Worm (Caenorhabditis elegans) whole organism, young adult: ENCODE results near the gene fbxb-79.

Source experiments
- B0019.2 ChIP-seq: fragments of 200-800 bp; sonication (Bioruptor generic); conservative IDR thresholded peaks from 2 replicates; pipeline ENCODE4 v1.3.6; 2022; ENCODE audit warnings: missing genetic modification reagents, missing genetic modification characterization, missing compliant biosample characterization
- B0261.1 ChIP-seq: sonication (generic microtip); optimal IDR thresholded peaks from 2 replicates; lab custom pipeline; 2016; ENCODE audit warnings: mild to moderate bottlenecking, missing genetic modification characterization, moderate library complexity, missing compliant biosample characterization
- B0336.3 ChIP-seq: fragments of 200-800 bp; sonication (Bioruptor generic); IDR thresholded peaks from 2 replicates; pipeline ENCODE4 v1.3.6; 2022; ENCODE audit warnings: missing genetic modification characterization, missing compliant biosample characterization
- D2030.7 ChIP-seq: fragments of 200-800 bp; sonication (Bioruptor generic); IDR thresholded peaks from 2 replicates; pipeline ENCODE4 v1.3.6; 2022; ENCODE audit warnings: missing genetic modification reagents, missing genetic modification characterization, missing compliant biosample characterization
- F33H1.4 ChIP-seq: fragments of 200-800 bp; sonication (Bioruptor generic); IDR thresholded peaks from 2 replicates; pipeline ENCODE4 v1.3.6; 2022; ENCODE audit warnings: missing genetic modification reagents, missing genetic modification characterization, missing compliant biosample characterization
- F37B4.10 ChIP-seq: fragments of 200-800 bp; sonication (Bioruptor generic); IDR thresholded peaks from 2 replicates; pipeline ENCODE4 v1.3.6; 2022; ENCODE audit warnings: missing genetic modification characterization, missing compliant biosample characterization
- K12H6.12 ChIP-seq: fragments of 200-800 bp; sonication (Bioruptor generic); optimal IDR thresholded peaks from 2 replicates; lab custom pipeline; 2018; ENCODE audit warnings: mild to moderate bottlenecking, missing genetic modification characterization, missing compliant biosample characterization
- T07F8.4 ChIP-seq: sonication (generic microtip); optimal IDR thresholded peaks from 2 replicates; lab custom pipeline; 2016; ENCODE audit warnings: mild to moderate bottlenecking, missing genetic modification characterization, moderate library complexity, missing compliant biosample characterization
- Y53G8AR.9 ChIP-seq: fragments of 200-800 bp; sonication (Bioruptor generic); conservative IDR thresholded peaks from 2 replicates; pipeline ENCODE4 v1.3.6; 2022; ENCODE audit warnings: missing genetic modification reagents, missing genetic modification characterization, missing compliant biosample characterization
- Y56A3A.18 ChIP-seq: fragments of 200-800 bp; sonication (Bioruptor generic); IDR thresholded peaks from 2 replicates; pipeline ENCODE4 v1.3.6; 2022; ENCODE audit warnings: missing genetic modification reagents, missing genetic modification characterization, missing compliant biosample characterization
- Y67H2A.10 ChIP-seq: fragments of 200-800 bp; sonication (Bioruptor generic); conservative IDR thresholded peaks from 2 replicates; pipeline ENCODE4 v1.3.6; 2022; ENCODE audit warnings: missing genetic modification reagents, missing genetic modification characterization, missing compliant biosample characterization
- Y79H2A.3 ChIP-seq: fragments of 200-800 bp; sonication (Bioruptor generic); conservative IDR thresholded peaks from 2 replicates; pipeline ENCODE4 v1.3.6; 2022; ENCODE audit warnings: missing genetic modification reagents, missing genetic modification characterization, missing compliant biosample characterization
- akir-1 ChIP-seq: fragments of 200-800 bp; sonication (Bioruptor generic); optimal IDR thresholded peaks from 2 replicates; lab custom pipeline; 2018; ENCODE audit warnings: mild to moderate bottlenecking, missing genetic modification characterization, moderate library complexity, missing compliant biosample characterization
- ama-1 ChIP-seq, 3 experiments: fragments of 150-350 bp in 1 of 3; sonication (generic microtip) in 2 of 3; optimal IDR thresholded peaks; 2 replicates each; lab custom pipeline; 2014 to 2018; ENCODE audit warnings: missing biosample characterization in 2 of 3, missing genetic modification characterization in 2 of 3, missing genetic modification reagents in 2 of 3
- athp-1 ChIP-seq: sonication (generic microtip); optimal IDR thresholded peaks from 2 replicates; lab custom pipeline; 2017; ENCODE audit warnings: mild to moderate bottlenecking, missing genetic modification characterization, missing compliant biosample characterization
- cebp-1 ChIP-seq, 2 experiments: fragments of 200-800 bp in 1 of 2; sonication (Bioruptor generic) in 1 of 2; sonication (generic microtip) in 1 of 2; IDR thresholded peaks in 1 of 2; optimal IDR thresholded peaks in 1 of 2; 2 replicates each; pipeline versions ENCODE4 v1.3.6 to Lab custom; 2017 to 2022; ENCODE audit warnings: missing compliant biosample characterization in 2 of 2, missing genetic modification characterization in 2 of 2, mild to moderate bottlenecking in 1 of 2, missing genetic modification reagents in 1 of 2, moderate library complexity in 1 of 2
- ceh-40 ChIP-seq: fragments of 200-800 bp; sonication (Bioruptor generic); IDR thresholded peaks from 2 replicates; pipeline ENCODE4 v1.3.6; 2022; ENCODE audit warnings: missing genetic modification characterization, missing compliant biosample characterization
- die-1 ChIP-seq: sonication (generic microtip); optimal IDR thresholded peaks from 2 replicates; lab custom pipeline; 2016; ENCODE audit warnings: missing genotype, mild to moderate bottlenecking, missing genetic modification characterization, missing compliant biosample characterization
- dox-1 ChIP-seq: fragments of 200-800 bp; sonication (Bioruptor generic); IDR thresholded peaks from 2 replicates; pipeline ENCODE4 v1.3.6; 2022; ENCODE audit warnings: missing genetic modification reagents, missing genetic modification characterization, missing compliant biosample characterization
- egl-44 ChIP-seq: fragments of 200-800 bp; sonication (Bioruptor generic); IDR thresholded peaks from 2 replicates; pipeline ENCODE4 v1.3.6; 2022; ENCODE audit warnings: missing genetic modification reagents, missing genetic modification characterization, missing compliant biosample characterization
- ekl-4 ChIP-seq: fragments of 200-800 bp; sonication (Bioruptor generic); IDR thresholded peaks from 2 replicates; pipeline ENCODE4 v1.3.6; 2022; ENCODE audit warnings: missing genetic modification reagents, missing genetic modification characterization, missing compliant biosample characterization
- gei-17 ChIP-seq: fragments of 200-800 bp; sonication (Bioruptor generic); optimal IDR thresholded peaks from 2 replicates; lab custom pipeline; 2018; ENCODE audit warnings: mild to moderate bottlenecking, missing genetic modification characterization, missing compliant biosample characterization
- him-1 ChIP-seq: sonication (generic microtip); optimal IDR thresholded peaks from 2 replicates; lab custom pipeline; 2016; ENCODE audit warnings: missing genotype, missing genetic modification reagents, missing genetic modification characterization, missing compliant biosample characterization
- hlh-26 ChIP-seq: fragments of 200-800 bp; sonication (Bioruptor generic); conservative IDR thresholded peaks from 2 replicates; pipeline ENCODE4 v1.3.6; 2022; ENCODE audit warnings: missing genetic modification reagents, missing genetic modification characterization, missing compliant biosample characterization
- hmg-1.2 ChIP-seq: fragments of 200-800 bp; sonication (Bioruptor generic); IDR thresholded peaks from 2 replicates; pipeline ENCODE4 v1.3.6; 2022; ENCODE audit warnings: missing genetic modification reagents, missing genetic modification characterization, missing compliant biosample characterization
- hsf-1 ChIP-seq: fragments of 200-800 bp; sonication (Bioruptor generic); IDR thresholded peaks from 2 replicates; pipeline ENCODE4 v1.3.6; 2022; ENCODE audit warnings: missing genetic modification reagents, missing genetic modification characterization, missing compliant biosample characterization
- lin-54 ChIP-seq: fragments of 200-800 bp; sonication (Bioruptor generic); optimal IDR thresholded peaks from 2 replicates; lab custom pipeline; 2018; ENCODE audit warnings: mild to moderate bottlenecking, missing genetic modification characterization, missing compliant biosample characterization
- lsl-1 ChIP-seq: fragments of 200-800 bp; sonication (Bioruptor generic); optimal IDR thresholded peaks from 2 replicates; lab custom pipeline; 2018; ENCODE audit warnings: mild to moderate bottlenecking, missing genetic modification characterization, moderate library complexity, missing compliant biosample characterization
- madf-10 ChIP-seq: sonication (generic microtip); optimal IDR thresholded peaks from 2 replicates; lab custom pipeline; 2016; ENCODE audit warnings: mild to moderate bottlenecking, missing genetic modification characterization, missing compliant biosample characterization
- mel-28 ChIP-seq: sonication (generic microtip); optimal IDR thresholded peaks from 2 replicates; lab custom pipeline; 2016; ENCODE audit warnings: borderline replicate concordance, mild to moderate bottlenecking, missing genetic modification characterization, missing compliant biosample characterization
- mxl-1 ChIP-seq: sonication (generic microtip); optimal IDR thresholded peaks from 2 replicates; lab custom pipeline; 2016; ENCODE audit warnings: missing genetic modification characterization, missing compliant biosample characterization
- nhr-179 ChIP-seq: sonication (generic microtip); optimal IDR thresholded peaks from 2 replicates; lab custom pipeline; 2016; ENCODE audit warnings: mild to moderate bottlenecking, missing genetic modification characterization, missing compliant biosample characterization
- pbrm-1 ChIP-seq: fragments of 200-800 bp; sonication (Bioruptor generic); IDR thresholded peaks from 2 replicates; pipeline ENCODE4 v1.3.6; 2022; ENCODE audit warnings: missing genetic modification reagents, missing genetic modification characterization, missing compliant biosample characterization
- repo-1 ChIP-seq: sonication (generic microtip); optimal IDR thresholded peaks from 2 replicates; lab custom pipeline; 2017; ENCODE audit warnings: mild to moderate bottlenecking, missing genetic modification characterization, missing compliant biosample characterization
- rpc-1 ChIP-seq, 2 experiments: fragments of 150-350 bp in 1 of 2; sonication (generic microtip) in 1 of 2; optimal IDR thresholded peaks; 2 replicates each; lab custom pipeline; 2014 to 2018; ENCODE audit warnings: missing biosample characterization in 1 of 2, missing genetic modification characterization in 1 of 2, missing genetic modification reagents in 1 of 2, missing genotype in 1 of 2
- sdz-38 ChIP-seq: sonication (generic microtip); optimal IDR thresholded peaks from 2 replicates; lab custom pipeline; 2016; ENCODE audit warnings: missing genotype, missing genetic modification characterization, missing compliant biosample characterization
- sea-2 ChIP-seq: fragments of 200-800 bp; sonication (Bioruptor generic); IDR thresholded peaks from 2 replicates; pipeline ENCODE4 v1.3.6; 2022; ENCODE audit warnings: missing genetic modification characterization, missing compliant biosample characterization
- tbx-9 ChIP-seq: sonication (generic microtip); optimal IDR thresholded peaks from 2 replicates; lab custom pipeline; 2016; ENCODE audit warnings: borderline replicate concordance, missing genetic modification characterization, inconsistent platforms, missing compliant biosample characterization
- unc-130 ChIP-seq: sonication (generic microtip); optimal IDR thresholded peaks from 2 replicates; lab custom pipeline; 2016; ENCODE audit warnings: missing genetic modification reagents, missing genetic modification characterization, missing compliant biosample characterization
- unc-62 ChIP-seq: fragments of 150-350 bp; optimal IDR thresholded peaks from 2 replicates; lab custom pipeline; 2014; ENCODE audit warnings: missing biosample characterization, missing genetic modification reagents, missing genetic modification characterization
- xnd-1 ChIP-seq: sonication (generic microtip); optimal IDR thresholded peaks from 2 replicates; lab custom pipeline; 2016; ENCODE audit warnings: missing genotype, missing genetic modification reagents, missing genetic modification characterization, missing compliant biosample characterization
- ztf-22 ChIP-seq: fragments of 200-800 bp; sonication (Bioruptor generic); optimal IDR thresholded peaks from 2 replicates; lab custom pipeline; 2018; ENCODE audit warnings: mild to moderate bottlenecking, missing genetic modification characterization, moderate library complexity, missing compliant biosample characterization
- ztf-25 ChIP-seq: fragments of 200-800 bp; sonication (Bioruptor generic); IDR thresholded peaks from 2 replicates; pipeline ENCODE4 v1.3.6; 2022; ENCODE audit warnings: missing genetic modification reagents, missing genetic modification characterization, missing compliant biosample characterization
- ztf-26 ChIP-seq: sonication (generic microtip); optimal IDR thresholded peaks from 2 replicates; lab custom pipeline; 2017; ENCODE audit warnings: missing genetic modification characterization, missing compliant biosample characterization

Gene fbxb-79

DNA sequence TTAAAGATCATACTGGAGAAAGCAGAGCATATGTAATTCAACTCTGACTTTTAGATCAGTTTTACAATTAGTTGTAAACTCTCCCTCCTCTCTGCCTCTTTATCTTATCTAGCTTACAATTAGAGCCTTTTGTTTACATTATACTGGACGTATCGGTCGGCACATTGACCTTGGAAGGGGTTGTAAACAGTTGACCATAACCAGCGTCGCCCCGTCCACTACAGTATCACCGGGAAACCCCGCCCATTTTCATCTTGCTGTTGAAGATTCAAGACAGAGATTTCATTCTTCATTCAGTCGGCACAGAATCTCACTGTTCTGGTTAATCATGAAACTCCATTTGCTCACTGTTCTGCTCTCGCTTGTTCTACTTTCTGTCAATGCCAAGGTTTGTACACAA lies 2.6 kb downstream of the fbxb-79 start, which contains the start of gene sdz-27:
Gene sdz-27, plus strand, starts transcription at position 301 of the 400 bp plus-strand sequence.
- TF ChIP-seq T07F8.4 (tag; lab: Kevin White, UChicago) (no peak), xnd-1 (tag; lab: Kevin White, UChicago) (no peak), sdz-38 (no peak), F33H1.4 (GFP tag; lab: Robert Waterston, UW) (no peak), hlh-26 (GFP tag; lab: Robert Waterston, UW) (no peak), ztf-22 (GFP tag; lab: Kevin White, UChicago) (no peak), mxl-1 (no peak), unc-62 (GFP tag; lab: Kevin White, UChicago) (no peak), dox-1 (GFP tag; lab: Robert Waterston, UW) (no peak), athp-1 (tag; lab: Kevin White, UChicago) (no peak), ama-1 (optimal IDR thresholded peaks at IDR 0.05; lab: Kevin White, UChicago) (no peak), ama-1 (GFP tag; optimal IDR thresholded peaks at IDR 0.05; lab: Kevin White, UChicago) (no peak), lin-54 (GFP tag; lab: Kevin White, UChicago) (no peak), madf-10 (tag; lab: Kevin White, UChicago) (no peak), ztf-26 (no peak), rpc-1 (optimal IDR thresholded peaks at IDR 0.05; lab: Kevin White, UChicago) (no peak), rpc-1 (tag; optimal IDR thresholded peaks at IDR 0.05; lab: Kevin White, UChicago) (no peak), Y79H2A.3 (no peak), unc-130 (GFP tag; lab: Kevin White, UChicago) (no peak), pbrm-1 (GFP tag; lab: Robert Waterston, UW) (no peak)
- TF ChIP-seq, all 124 proteins: peak for 0

DNA sequence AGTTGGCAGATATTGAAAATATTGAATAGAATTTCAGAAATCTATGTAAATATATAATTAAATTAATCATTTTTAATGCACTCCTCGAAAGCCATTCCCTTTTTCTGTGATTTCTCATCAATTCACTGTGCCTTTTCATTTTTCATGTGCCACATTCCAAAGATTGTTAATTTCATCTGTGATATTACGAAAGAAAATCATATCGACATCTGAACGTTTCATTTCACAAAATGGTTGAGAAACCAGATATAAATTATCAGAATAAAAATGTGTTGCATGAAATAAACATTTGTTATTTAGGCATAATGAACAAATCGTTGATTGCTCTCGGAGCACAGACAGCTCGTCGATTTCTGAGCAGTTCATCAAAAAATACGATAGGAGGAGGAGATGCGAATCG lies 5.3 kb downstream of the fbxb-79 start, which contains the start of gene nuaf-3:
Gene nuaf-3, plus strand, starts transcription at position 301 of the 400 bp plus-strand sequence.
- no peak for TF ChIP-seq cebp-1 (GFP tag; IDR thresholded peaks at IDR 0.05; lab: Robert Waterston, UW)
- TF ChIP-seq cebp-1 (tag; optimal IDR thresholded peaks at IDR 0.05; lab: Kevin White, UChicago): peak; percentile 0
- no peak for TF ChIP-seq tbx-9 (tag; lab: Kevin White, UChicago)
- no peak for TF ChIP-seq mxl-1
- TF ChIP-seq mel-28 (tag; lab: Kevin White, UChicago): no peak

DNA sequence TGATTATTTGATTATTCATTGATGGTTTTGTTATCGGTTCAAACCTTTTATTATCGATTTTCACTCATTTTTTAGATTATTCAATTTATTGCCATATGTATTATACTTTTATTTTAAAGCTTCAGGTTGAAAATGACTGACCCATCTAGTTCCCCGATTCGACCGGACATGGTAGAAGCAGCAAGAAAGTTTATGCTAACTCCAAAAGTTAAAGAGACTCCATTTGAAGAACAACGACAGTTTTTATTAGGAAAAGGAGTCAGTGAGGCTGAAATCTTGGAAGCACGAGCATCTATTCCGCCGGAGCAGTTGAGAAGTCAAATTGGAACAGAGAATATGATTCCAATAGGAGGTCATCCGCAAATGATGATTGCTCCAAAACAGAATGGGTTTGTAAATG lies 6.3 kb downstream of the fbxb-79 start, which contains the start of gene prx-14:
Gene prx-14, plus strand, starts transcription at position 120 of the 400 bp plus-strand sequence.
- TF ChIP-seq lin-54 (GFP tag; lab: Kevin White, UChicago) (no peak), F37B4.10 (GFP tag; lab: Robert Waterston, UW) (no peak), Y67H2A.10 (GFP tag; lab: Robert Waterston, UW) (no peak), B0336.3 (peak; percentile 67), egl-44 (GFP tag; lab: Robert Waterston, UW) (no peak), akir-1 (GFP tag; lab: Kevin White, UChicago) (no peak), Y79H2A.3 (no peak), repo-1 (tag; lab: Kevin White, UChicago) (peak; percentile 52), gei-17 (GFP tag; lab: Kevin White, UChicago) (peak; percentile 2), hlh-26 (GFP tag; lab: Robert Waterston, UW) (no peak), sea-2 (GFP tag; lab: Robert Waterston, UW) (no peak), K12H6.12 (tag; lab: Kevin White, UChicago) (no peak), ztf-25 (GFP tag; lab: Robert Waterston, UW) (no peak), hmg-1.2 (GFP tag; lab: Robert Waterston, UW) (no peak), ceh-40 (GFP tag; lab: Robert Waterston, UW) (no peak), lsl-1 (GFP tag; lab: Kevin White, UChicago) (no peak), nhr-179 (tag; lab: Kevin White, UChicago) (no peak), ama-1 (optimal IDR thresholded peaks at IDR 0.05; lab: Kevin White, UChicago) (no peak), ama-1 (GFP tag; optimal IDR thresholded peaks at IDR 0.05; lab: Kevin White, UChicago) (no peak), Y53G8AR.9 (GFP tag; lab: Robert Waterston, UW) (peak; percentile 60), D2030.7 (no peak), him-1 (tag; lab: Kevin White, UChicago) (no peak), hsf-1 (GFP tag; lab: Robert Waterston, UW) (no peak), die-1 (tag; lab: Kevin White, UChicago) (no peak), ekl-4 (0 out of 2 replicates have a peak, but pooled peaks have one; percentile 7), Y56A3A.18 (0 out of 2 replicates have a peak, but pooled peaks have one; percentile 31), B0019.2 (GFP tag; lab: Robert Waterston, UW) (no peak), B0261.1 (tag; lab: Kevin White, UChicago) (no peak), pbrm-1 (GFP tag; lab: Robert Waterston, UW) (no peak)
